Worm (Caenorhabditis elegans): Measurements from ENCODE around the gene W02C12.2.

The W02C12.2 gene

DNA sequence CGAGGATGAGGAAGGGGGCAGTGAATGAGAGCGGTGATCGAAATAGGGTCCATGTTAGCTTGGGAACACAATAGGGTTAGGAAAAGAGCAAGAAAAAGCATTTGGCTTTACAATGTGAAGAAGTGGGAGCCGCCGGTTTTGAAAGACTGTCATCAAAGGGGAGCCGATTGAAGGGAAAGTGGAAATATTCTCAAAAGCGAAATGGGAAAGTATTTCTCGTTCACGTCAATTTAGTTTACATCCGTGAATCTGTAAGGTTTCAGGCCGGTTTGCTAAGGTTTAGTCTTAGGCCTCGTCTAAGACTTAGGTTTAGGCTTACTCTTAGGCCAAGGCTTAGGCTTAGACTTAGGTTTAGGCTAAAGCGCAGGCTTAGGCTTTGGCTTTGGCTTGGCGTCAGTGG is 12.4 kb downstream of the W02C12.2 start, which contains the start of gene F47C12.7:
TSS of gene F47C12.7 (minus strand) at position 101 of the 400 bp plus-strand sequence.
- TF ChIP-seq sem-2 (GFP tag; optimal IDR thresholded peaks at IDR 0.05) (no peak), cnd-1 (tag; optimal IDR thresholded peaks at IDR 0.05) (no peak), nhr-12 (tag; optimal IDR thresholded peaks at IDR 0.05) (no peak)

DNA sequence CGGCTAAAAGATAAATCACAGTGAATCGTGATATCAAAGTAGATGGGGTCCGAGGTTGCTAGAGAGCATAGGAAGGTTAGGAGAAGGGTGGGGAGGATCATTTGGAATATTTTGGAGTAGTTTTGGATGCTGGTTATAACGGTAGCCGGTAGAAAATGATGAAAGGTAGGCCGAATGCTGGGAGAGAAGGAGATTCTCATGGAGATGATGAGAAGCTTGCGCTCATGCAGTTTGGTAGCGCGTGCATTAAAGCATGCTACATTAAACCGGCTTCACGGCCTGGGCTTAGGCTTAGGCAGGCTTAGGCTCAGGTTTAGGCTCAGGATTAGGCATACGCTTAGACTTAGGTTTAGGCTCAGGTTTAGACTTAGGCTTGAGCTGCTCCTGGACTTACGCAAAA is 13.5 kb downstream of the W02C12.2 start, which contains the start of gene F47C12.13:
TSS of gene F47C12.13 (minus strand) at position 101 of the 400 bp plus-strand sequence.
- TF ChIP-seq drap-1 (GFP tag; optimal IDR thresholded peaks at IDR 0.05) (no peak), sptf-1 (tag; optimal IDR thresholded peaks at IDR 0.05) (no peak), unc-39 (tag; optimal IDR thresholded peaks at IDR 0.05) (no peak), elt-3 (tag; optimal IDR thresholded peaks at IDR 0.05) (no peak), nhr-76 (tag; optimal IDR thresholded peaks at IDR 0.05) (no peak), tbx-8 (GFP tag; optimal IDR thresholded peaks at IDR 0.05) (no peak), cnd-1 (tag; optimal IDR thresholded peaks at IDR 0.05) (no peak)

DNA sequence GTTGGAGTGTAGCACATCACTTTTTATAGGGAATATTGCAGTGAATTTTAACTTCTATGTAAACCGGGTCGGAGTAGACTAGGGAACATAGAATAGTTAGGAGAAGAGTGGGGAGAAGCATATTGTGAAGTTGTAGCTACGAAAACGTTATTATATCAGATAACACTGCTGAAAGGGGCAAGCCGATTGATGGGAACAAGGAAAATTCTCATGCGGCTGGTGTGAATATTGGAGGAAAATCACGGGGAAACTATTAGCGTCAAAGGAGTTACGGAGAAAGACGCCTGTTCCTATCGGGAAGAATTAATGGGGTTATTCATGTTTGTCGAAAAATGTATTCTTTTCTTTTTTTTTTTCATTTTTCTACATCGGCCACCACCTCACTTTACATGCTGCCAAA is 14.5 kb downstream of the W02C12.2 start, which contains the start of gene F47C12.6:
TSS of gene F47C12.6 (minus strand) at position 101 of the 400 bp plus-strand sequence.
- no peak for TF ChIP-seq sptf-1 (tag; optimal IDR thresholded peaks at IDR 0.05)
- no peak for TF ChIP-seq nhr-2 (tag; optimal IDR thresholded peaks at IDR 0.05)
- TF ChIP-seq elt-1 (tag; optimal IDR thresholded peaks at IDR 0.05; ENCODE audit: borderline replicate concordance, insufficient read depth) = no peak
- no peak for TF ChIP-seq lin-13 (tag; optimal IDR thresholded peaks at IDR 0.05)
- no peak for TF ChIP-seq unc-62 (GFP tag; optimal IDR thresholded peaks at IDR 0.05)
- TF ChIP-seq ceh-83 (GFP tag; optimal IDR thresholded peaks at IDR 0.05) = no peak
- no peak for TF ChIP-seq zip-8 (tag; optimal IDR thresholded peaks at IDR 0.05)
- no peak for TF ChIP-seq M03D4.4 (tag; optimal IDR thresholded peaks at IDR 0.05)
- no peak for TF ChIP-seq ceh-43 (GFP tag; optimal IDR thresholded peaks at IDR 0.05)

DNA sequence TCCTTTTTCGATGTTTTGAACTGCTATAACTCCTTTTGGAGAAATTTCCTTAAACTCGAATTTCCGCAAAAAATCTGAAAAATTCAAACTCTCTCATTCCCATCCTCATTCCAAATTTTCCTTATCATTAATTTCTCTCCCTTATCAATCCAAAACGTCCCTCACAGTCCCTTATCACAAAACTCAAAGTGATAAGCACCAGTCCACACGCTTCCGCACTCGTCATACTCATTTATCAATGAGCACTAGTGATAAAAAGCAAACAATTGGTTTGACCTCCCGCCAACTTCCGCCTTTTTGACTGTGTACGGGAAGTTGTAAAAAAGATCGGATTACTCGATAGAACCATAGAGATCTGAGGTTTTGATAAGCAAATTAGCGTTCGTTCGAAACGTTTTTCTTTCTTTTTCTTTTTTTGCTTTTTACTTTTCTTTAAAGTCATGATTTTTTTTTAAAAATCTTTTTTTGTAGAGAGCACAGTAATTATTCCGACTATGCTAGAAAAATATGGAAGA is 19.1 kb downstream of the W02C12.2 start, which contains the start of gene clec-78:
TSS of gene clec-78 (plus strand) at position 465 of the 515 bp plus-strand sequence.
- TF ChIP-seq nhr-76 (tag; optimal IDR thresholded peaks at IDR 0.05) = no peak
- no peak for TF ChIP-seq blmp-1 (tag; optimal IDR thresholded peaks at IDR 0.05)
- TF ChIP-seq lin-32 (GFP tag; optimal IDR thresholded peaks at IDR 0.05) = no peak
- TF ChIP-seq mab-5 (tag; optimal IDR thresholded peaks at IDR 0.05) = no peak
- TF ChIP-seq drap-1 (GFP tag; optimal IDR thresholded peaks at IDR 0.05) = no peak
- no peak for TF ChIP-seq lsy-2 (tag; optimal IDR thresholded peaks at IDR 0.05)
- no peak for TF ChIP-seq zip-8 (tag; optimal IDR thresholded peaks at IDR 0.05)
- TF ChIP-seq ces-1 (GFP tag; optimal IDR thresholded peaks at IDR 0.05) = no peak

DNA sequence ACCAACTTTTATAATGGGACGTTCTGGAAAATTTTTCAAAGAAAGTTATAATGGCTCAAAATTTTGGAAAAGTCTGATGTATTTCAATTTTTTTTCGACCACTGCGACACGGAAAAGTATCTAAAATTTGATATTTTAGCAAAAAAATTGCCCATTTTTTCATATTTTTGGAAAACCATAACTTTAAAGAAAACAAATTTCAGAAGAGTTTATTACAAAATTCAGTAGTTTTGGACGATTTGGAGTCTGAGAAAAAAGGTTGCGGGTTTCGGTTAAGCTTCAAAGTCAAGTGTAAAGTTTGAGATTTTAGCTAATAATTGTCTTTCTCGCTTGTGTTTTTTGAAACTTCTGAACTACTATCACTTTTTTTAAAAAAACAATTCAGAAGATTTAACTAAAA is 19.6 kb downstream of the W02C12.2 start:
- TF ChIP-seq unc-120 (tag; optimal IDR thresholded peaks at IDR 0.05; ENCODE audit: poor library complexity, severe bottlenecking) (no peak), nhr-12 (tag; optimal IDR thresholded peaks at IDR 0.05) (no peak), elt-1 (tag; optimal IDR thresholded peaks at IDR 0.05; ENCODE audit: borderline replicate concordance, insufficient read depth) (no peak), mab-5 (tag; optimal IDR thresholded peaks at IDR 0.05) (no peak), mep-1 (tag; optimal IDR thresholded peaks at IDR 0.05) (no peak), M03D4.4 (tag; optimal IDR thresholded peaks at IDR 0.05) (no peak), unc-39 (tag; optimal IDR thresholded peaks at IDR 0.05) (no peak), zip-8 (tag; optimal IDR thresholded peaks at IDR 0.05) (no peak), bed-3 (GFP tag; optimal IDR thresholded peaks at IDR 0.05) (no peak), sem-2 (GFP tag; optimal IDR thresholded peaks at IDR 0.05) (no peak), elt-3 (tag; optimal IDR thresholded peaks at IDR 0.05) (no peak), lin-13 (tag; optimal IDR thresholded peaks at IDR 0.05) (no peak), lsy-2 (tag; optimal IDR thresholded peaks at IDR 0.05) (no peak), ham-2 (GFP tag; optimal IDR thresholded peaks at IDR 0.05) (no peak)

DNA sequence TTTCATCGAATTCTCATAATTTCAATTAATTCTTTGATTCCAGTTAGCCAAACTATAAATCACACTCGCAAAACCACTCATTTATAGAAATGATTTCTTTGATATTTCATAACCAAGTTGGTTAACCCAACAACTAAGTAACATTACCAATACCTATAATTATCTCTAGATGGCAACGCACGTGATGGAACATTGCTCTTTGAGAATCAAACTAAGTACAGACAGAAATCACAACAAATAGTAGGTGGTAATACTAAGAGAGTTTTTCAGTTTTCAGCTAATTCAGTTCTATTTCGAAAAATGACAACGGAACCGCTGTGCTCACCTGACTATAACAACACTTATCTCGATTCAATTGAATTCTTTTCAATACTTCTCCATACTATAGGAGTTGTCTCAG is 26.2 kb downstream of the W02C12.2 start, which contains the start of gene srh-223:
TSS of gene srh-223 (plus strand) at position 301 of the 400 bp plus-strand sequence.
- TF ChIP-seq mls-2 (tag; optimal IDR thresholded peaks at IDR 0.05) (no peak), ceh-39 (tag; optimal IDR thresholded peaks at IDR 0.05) (no peak), sem-2 (GFP tag; optimal IDR thresholded peaks at IDR 0.05) (no peak), nhr-237 (tag; optimal IDR thresholded peaks at IDR 0.05) (no peak)
